Fruit fly (Drosophila melanogaster): Measurements from ENCODE around the gene CG8664.

dm6 chrX:17249326-17249725, 33.2 kb downstream of the CG8664 start, which contains the start of gene CG8675:
- TF ChIP-seq EcR (GFP tag; optimal IDR thresholded peaks at IDR 0.05), result no peak
- no peak for TF ChIP-seq psq (optimal IDR thresholded peaks at IDR 0.05)
- TF ChIP-seq CG8478 (optimal IDR thresholded peaks at IDR 0.05), result no peak
- TF ChIP-seq Dll (optimal IDR thresholded peaks at IDR 0.05), result no peak
- TF ChIP-seq usp (GFP tag; optimal IDR thresholded peaks at IDR 0.05), result no peak
- no peak for TF ChIP-seq pan (optimal IDR thresholded peaks at IDR 0.05)

All from whole organism.